Worm (Caenorhabditis elegans): ENCODE results near the gene F31E3.6.

DNA sequence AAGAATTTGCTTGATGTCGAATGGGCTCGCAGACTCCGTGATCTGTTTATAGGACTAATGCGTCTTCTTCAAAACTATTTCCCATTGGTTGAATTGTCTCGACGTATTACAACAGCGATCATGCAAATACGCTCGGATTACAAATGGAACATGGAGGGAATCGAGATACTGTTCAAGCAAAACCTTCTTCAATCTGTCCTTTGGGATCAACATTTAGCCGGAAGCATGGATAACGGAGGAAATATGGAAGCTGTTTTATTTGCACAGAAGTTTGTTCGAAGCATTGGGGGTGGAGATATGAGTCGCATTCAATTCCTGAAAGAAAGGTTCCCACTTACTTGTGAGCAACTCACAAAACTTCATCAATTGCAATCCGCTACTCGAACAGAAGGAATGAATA lies 26.1 kb upstream of the F31E3.6 start:
- TF ChIP-seq pqm-1 (tag; optimal IDR thresholded peaks at IDR 0.05) (no peak), ceh-30 (tag; optimal IDR thresholded peaks at IDR 0.05) (no peak), npax-4 (tag; optimal IDR thresholded peaks at IDR 0.05) (no peak)

Data from whole organism, late embryonic.